Fruit fly (Drosophila melanogaster): Measurements from ENCODE around the gene Ada2b.

The Ada2b gene

DNA sequence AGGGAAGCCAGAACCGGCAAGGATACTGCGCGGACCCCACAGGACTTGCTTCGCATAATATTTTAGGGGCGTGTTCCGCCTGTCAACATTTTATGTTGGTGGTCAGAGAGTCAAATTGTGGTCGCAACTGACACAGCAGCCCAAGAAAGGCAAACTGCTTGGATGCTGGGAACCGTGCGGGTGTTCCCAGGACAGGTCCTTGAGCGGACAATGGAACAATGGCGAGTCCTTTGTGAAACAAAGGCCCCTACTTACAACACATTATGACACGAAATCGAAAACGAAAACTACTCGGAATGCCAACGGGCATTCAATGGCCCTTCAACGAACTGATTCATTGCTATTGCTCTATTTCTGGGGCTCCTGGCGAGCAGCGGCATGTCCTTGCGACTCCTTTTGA lies 43.9 kb upstream of the Ada2b start:
- TF ChIP-seq CG9139 (GFP tag; optimal IDR thresholded peaks at IDR 0.05) = no peak
- TF ChIP-seq esn (GFP tag; optimal IDR thresholded peaks at IDR 0.05) = no peak
- no peak for TF ChIP-seq lz (GFP tag; optimal IDR thresholded peaks at IDR 0.05)
- no peak for TF ChIP-seq CG10631 (GFP tag; optimal IDR thresholded peaks at IDR 0.05)
- no peak for TF ChIP-seq svp (GFP tag)
- TF ChIP-seq CG32006 (GFP tag; optimal IDR thresholded peaks at IDR 0.05) = no peak
- TF ChIP-seq CG34406 (GFP tag; optimal IDR thresholded peaks at IDR 0.05) = no peak
- no peak for TF ChIP-seq Smox (GFP tag; optimal IDR thresholded peaks at IDR 0.05)
- TF ChIP-seq Met (GFP tag; optimal IDR thresholded peaks at IDR 0.05) = no peak
- TF ChIP-seq Blimp-1 (GFP tag; optimal IDR thresholded peaks at IDR 0.05) = no peak
- TF ChIP-seq Hr38 (GFP tag; optimal IDR thresholded peaks at IDR 0.05) = no peak
- no peak for TF ChIP-seq CG15336 (GFP tag; IDR thresholded peaks at IDR 0.05)
- TF ChIP-seq Eip75B (GFP tag; optimal IDR thresholded peaks at IDR 0.05) = no peak
- TF ChIP-seq CG31627 (GFP tag; optimal IDR thresholded peaks at IDR 0.05) = no peak
- no peak for TF ChIP-seq topi (GFP tag; optimal IDR thresholded peaks at IDR 0.05)
- TF ChIP-seq spab (GFP tag; optimal IDR thresholded peaks at IDR 0.05) = no peak
- no peak for TF ChIP-seq CG11902 (GFP tag; optimal IDR thresholded peaks at IDR 0.05)
- TF ChIP-seq CG3919 (GFP tag; optimal IDR thresholded peaks at IDR 0.05) = no peak

DNA sequence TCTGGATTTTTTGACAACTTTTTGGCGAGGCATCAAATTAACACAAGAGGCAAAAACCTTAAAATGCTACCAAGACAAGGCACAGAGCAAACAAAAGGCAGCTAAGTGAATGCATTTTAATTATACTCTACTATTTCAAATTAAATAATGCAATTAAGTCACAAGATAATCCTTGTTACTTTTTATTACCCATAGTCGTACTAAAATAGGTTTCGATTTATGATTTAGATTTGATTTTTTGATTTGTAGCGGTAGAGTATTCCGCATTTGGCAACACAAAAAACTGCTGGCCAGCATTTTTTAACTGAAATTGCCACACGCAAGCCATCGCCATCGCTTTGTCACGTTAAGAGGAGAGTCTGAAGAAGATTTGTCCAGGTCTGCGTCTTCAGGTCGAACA lies 42.4 kb upstream of the Ada2b start:
- peak; percentile 22 for TF ChIP-seq CG34406 (GFP tag; optimal IDR thresholded peaks at IDR 0.05)
- peak; percentile 82 for TF ChIP-seq Eip78C (GFP tag)
- no peak for TF ChIP-seq Gug (GFP tag; IDR thresholded peaks at IDR 0.05)
- TF ChIP-seq Ets21C (GFP tag; optimal IDR thresholded peaks at IDR 0.05) = peak; percentile 24
- TF ChIP-seq CG6854 (GFP tag; optimal IDR thresholded peaks at IDR 0.05) = no peak
- TF ChIP-seq CG11294 (GFP tag; IDR thresholded peaks at IDR 0.05) = no peak
- peak; percentile 19 for TF ChIP-seq cyc (GFP tag; optimal IDR thresholded peaks at IDR 0.05)
- TF ChIP-seq topi (GFP tag; optimal IDR thresholded peaks at IDR 0.05) = peak; percentile 45
- TF ChIP-seq lz (GFP tag; optimal IDR thresholded peaks at IDR 0.05) = peak; percentile 27
- TF ChIP-seq CG31627 (GFP tag; optimal IDR thresholded peaks at IDR 0.05) = peak; percentile 33
- peak; percentile 4 for TF ChIP-seq CG6792 (GFP tag; optimal IDR thresholded peaks at IDR 0.05)
- peak; percentile 0 for TF ChIP-seq pdm3 (GFP tag; optimal IDR thresholded peaks at IDR 0.05)
- no peak for TF ChIP-seq CG15336 (GFP tag; IDR thresholded peaks at IDR 0.05)
- TF ChIP-seq Smox (GFP tag; optimal IDR thresholded peaks at IDR 0.05) = peak; percentile 51
- peak; percentile 54 for TF ChIP-seq esn (GFP tag; optimal IDR thresholded peaks at IDR 0.05)
- TF ChIP-seq CG6163 (GFP tag; IDR thresholded peaks at IDR 0.05) = no peak
- peak; percentile 53 for TF ChIP-seq Blimp-1 (GFP tag; optimal IDR thresholded peaks at IDR 0.05)
- peak; percentile 81 for TF ChIP-seq svp (GFP tag)
- peak; percentile 55 for TF ChIP-seq Met (GFP tag; optimal IDR thresholded peaks at IDR 0.05)
- TF ChIP-seq CG7368 (GFP tag; optimal IDR thresholded peaks at IDR 0.05) = no peak
- peak; percentile 5 for TF ChIP-seq vri (GFP tag; optimal IDR thresholded peaks at IDR 0.05)
- TF ChIP-seq Sox102F (GFP tag; optimal IDR thresholded peaks at IDR 0.05) = peak; percentile 59
- TF ChIP-seq Hr39 (GFP tag; optimal IDR thresholded peaks at IDR 0.05) = peak; percentile 54
- no peak for TF ChIP-seq net (GFP tag; optimal IDR thresholded peaks at IDR 0.05)
- TF ChIP-seq CG10669 (GFP tag; optimal IDR thresholded peaks at IDR 0.05) = no peak
- TF ChIP-seq spab (GFP tag; optimal IDR thresholded peaks at IDR 0.05) = no peak

DNA sequence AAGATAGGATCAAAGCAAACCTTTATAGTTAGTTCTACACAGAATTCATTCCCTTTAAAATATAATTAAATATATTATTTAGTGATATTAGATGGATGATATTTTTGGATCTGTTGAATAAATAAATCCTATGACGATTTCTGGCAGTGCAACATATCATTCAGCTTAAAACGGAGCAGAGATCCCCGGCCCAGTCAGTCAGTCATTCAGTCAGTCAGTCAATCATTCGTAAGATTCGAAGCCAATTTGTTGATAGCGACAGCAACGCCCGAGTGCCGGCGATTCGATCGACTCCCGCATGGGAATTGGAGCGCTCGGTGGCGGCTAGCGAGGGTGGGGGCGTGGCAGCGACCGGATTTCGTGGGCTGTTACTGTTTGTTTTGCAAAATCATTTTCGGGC lies 39.7 kb upstream of the Ada2b start:
- TF ChIP-seq OdsH (GFP tag; optimal IDR thresholded peaks at IDR 0.05) (no peak), ss (GFP tag; optimal IDR thresholded peaks at IDR 0.05) (no peak), Eip78C (GFP tag) (peak; percentile 38), esn (GFP tag; optimal IDR thresholded peaks at IDR 0.05) (peak; percentile 16), Smox (GFP tag; optimal IDR thresholded peaks at IDR 0.05) (no peak), svp (GFP tag) (peak; percentile 93), spab (GFP tag; optimal IDR thresholded peaks at IDR 0.05) (no peak)

DNA sequence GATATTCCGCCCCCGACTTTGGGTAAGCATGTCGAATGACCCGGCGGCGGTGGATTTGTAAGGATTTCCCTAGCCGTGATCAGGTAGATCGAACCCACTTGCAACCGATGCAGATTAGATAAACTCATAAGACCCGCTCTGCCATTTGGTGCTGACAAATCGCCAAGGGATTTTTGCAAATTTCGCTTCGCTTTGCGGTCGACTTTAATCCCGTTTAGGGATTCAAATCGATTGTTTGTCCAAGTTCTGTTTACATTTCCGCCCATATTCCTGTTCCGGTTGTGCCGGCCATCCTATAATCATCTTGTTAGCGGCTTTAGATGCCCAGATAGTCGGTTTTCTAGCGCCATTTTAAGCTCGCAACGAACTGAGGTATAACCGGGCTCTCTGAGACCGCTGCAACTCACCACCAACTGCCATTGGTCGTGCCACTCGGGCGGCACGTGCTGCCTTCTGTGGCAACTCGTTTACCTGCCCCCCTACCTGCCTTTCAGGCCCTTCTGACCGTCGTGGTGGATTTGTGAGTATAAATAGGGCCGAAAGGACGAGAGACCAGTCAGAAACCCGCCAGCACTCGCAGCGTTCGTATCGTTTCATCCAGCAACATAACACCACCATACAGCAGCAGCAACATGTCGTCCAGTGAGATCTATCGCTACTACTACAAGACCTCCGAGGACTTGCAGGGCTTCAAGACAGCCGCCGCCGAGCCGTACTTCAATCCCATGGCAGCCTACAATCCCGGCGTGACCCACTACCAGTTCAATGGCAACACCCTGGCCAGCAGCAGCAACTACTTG lies 37.4 kb upstream of the Ada2b start, which contains the start of gene ato:
Gene ato (plus strand): TSS at position 559 of the 800 bp plus-strand sequence.
- TF ChIP-seq ss (GFP tag; optimal IDR thresholded peaks at IDR 0.05) = peak in 1 of 2 experiments; percentile 5
- TF ChIP-seq Eip78C (GFP tag) = no peak
- no peak for TF ChIP-seq Gug (GFP tag; IDR thresholded peaks at IDR 0.05)
- TF ChIP-seq CG6163 (GFP tag; IDR thresholded peaks at IDR 0.05) = 0 out of 3 replicates have a peak, but pooled peaks have one; percentile 18

Data from whole organism, prepupa.